Worm (Caenorhabditis elegans) whole organism, late embryonic: ENCODE data around the gene unc-58.

ENCODE experiments used
- F13H6.1 ChIP-seq: sonication (generic microtip); optimal IDR thresholded peaks from 2 replicates; lab custom pipeline; 2016; ENCODE audit warnings: missing genetic modification characterization, missing compliant biosample characterization
- K02D7.2 ChIP-seq: sonication (generic microtip); optimal IDR thresholded peaks from 2 replicates; lab custom pipeline; 2017; ENCODE audit warnings: mild to moderate bottlenecking, missing genetic modification characterization, missing compliant biosample characterization
- K09A11.1 ChIP-seq: sonication (generic microtip); optimal IDR thresholded peaks from 2 replicates; lab custom pipeline; 2017; ENCODE audit warnings: antibody characterized with exemption, mild to moderate bottlenecking, missing genetic modification characterization, missing compliant biosample characterization; ENCODE audit not compliant: insufficient read depth
- T23F11.4 ChIP-seq: fragments of 200-800 bp; sonication (Bioruptor generic); optimal IDR thresholded peaks from 2 replicates; lab custom pipeline; 2018; ENCODE audit warnings: mild to moderate bottlenecking, missing genetic modification characterization, missing compliant biosample characterization
- ahr-1 ChIP-seq: sonication (generic microtip); optimal IDR thresholded peaks from 2 replicates; lab custom pipeline; 2016; ENCODE audit warnings: missing genetic modification characterization, missing compliant biosample characterization
- ceh-14 ChIP-seq: sonication (generic microtip); optimal IDR thresholded peaks from 2 replicates; lab custom pipeline; 2016; ENCODE audit warnings: missing genotype, missing genetic modification characterization, missing compliant biosample characterization
- ceh-18 ChIP-seq: sonication (generic microtip); optimal IDR thresholded peaks from 2 replicates; lab custom pipeline; 2016; ENCODE audit warnings: missing genetic modification characterization, missing compliant biosample characterization
- ceh-19 ChIP-seq: fragments of 200-800 bp; sonication (Bioruptor generic); optimal IDR thresholded peaks from 2 replicates; lab custom pipeline; 2018; ENCODE audit warnings: mild to moderate bottlenecking, missing genetic modification characterization, missing compliant biosample characterization
- ceh-2 ChIP-seq: sonication (generic microtip); optimal IDR thresholded peaks from 2 replicates; lab custom pipeline; 2016; ENCODE audit warnings: missing genotype, missing genetic modification characterization, missing compliant biosample characterization
- ceh-22 ChIP-seq: sonication (generic microtip); optimal IDR thresholded peaks from 2 replicates; lab custom pipeline; 2017; ENCODE audit warnings: missing biosample characterization, missing genetic modification characterization
- ceh-30 ChIP-seq: fragments of 150-350 bp; optimal IDR thresholded peaks from 2 replicates; lab custom pipeline; 2014; ENCODE audit warnings: missing biosample characterization, missing genetic modification characterization
- ceh-31 ChIP-seq: sonication (generic microtip); optimal IDR thresholded peaks from 2 replicates; lab custom pipeline; 2016; ENCODE audit warnings: missing genetic modification characterization, missing compliant biosample characterization
- ceh-45 ChIP-seq: fragments of 200-800 bp; sonication (Bioruptor generic); IDR thresholded peaks from 2 replicates; pipeline ENCODE4 v1.3.6; 2022; ENCODE audit warnings: missing genetic modification reagents, missing genetic modification characterization, missing compliant biosample characterization
- ceh-48 ChIP-seq: sonication (generic microtip); optimal IDR thresholded peaks from 2 replicates; lab custom pipeline; 2016; ENCODE audit warnings: missing genetic modification characterization, inconsistent platforms, missing compliant biosample characterization
- che-1 ChIP-seq: sonication (generic microtip); optimal IDR thresholded peaks from 2 replicates; lab custom pipeline; 2016; ENCODE audit warnings: mild to moderate bottlenecking, missing genetic modification characterization, missing compliant biosample characterization
- elt-4 ChIP-seq: sonication (generic microtip); optimal IDR thresholded peaks from 2 replicates; lab custom pipeline; 2016; ENCODE audit warnings: missing genetic modification characterization, missing compliant biosample characterization
- fkh-10 ChIP-seq: fragments of 150-350 bp; optimal IDR thresholded peaks from 2 replicates; lab custom pipeline; 2014; ENCODE audit warnings: missing biosample characterization, missing genetic modification reagents, missing genetic modification characterization
- hlh-8 ChIP-seq: sonication (generic microtip); optimal IDR thresholded peaks from 2 replicates; lab custom pipeline; 2016; ENCODE audit warnings: missing genotype, missing genetic modification characterization, missing compliant biosample characterization
- lim-6 ChIP-seq: sonication (generic microtip); optimal IDR thresholded peaks from 2 replicates; lab custom pipeline; 2016; ENCODE audit warnings: missing genetic modification characterization, missing compliant biosample characterization
- lin-11 ChIP-seq: fragments of 200-800 bp; sonication (Bioruptor generic); optimal IDR thresholded peaks from 2 replicates; lab custom pipeline; 2018; ENCODE audit warnings: mild to moderate bottlenecking, missing genetic modification characterization, missing compliant biosample characterization
- madf-2 ChIP-seq: sonication (generic microtip); optimal IDR thresholded peaks from 2 replicates; lab custom pipeline; 2017; ENCODE audit warnings: missing genetic modification characterization, missing compliant biosample characterization
- mec-3 ChIP-seq: sonication (generic microtip); optimal IDR thresholded peaks from 2 replicates; lab custom pipeline; 2016; ENCODE audit warnings: borderline replicate concordance, missing genetic modification characterization, missing compliant biosample characterization
- odd-2 ChIP-seq: sonication (generic microtip); optimal IDR thresholded peaks from 2 replicates; lab custom pipeline; 2017; ENCODE audit warnings: antibody characterized with exemption, mild to moderate bottlenecking, missing genetic modification characterization, missing compliant biosample characterization
- pag-3 ChIP-seq: sonication (generic microtip); optimal IDR thresholded peaks from 2 replicates; lab custom pipeline; 2016; ENCODE audit warnings: missing compliant biosample characterization, missing genetic modification characterization, borderline replicate concordance
- pat-9 ChIP-seq: fragments of 200-800 bp; sonication (Bioruptor generic); optimal IDR thresholded peaks from 2 replicates; lab custom pipeline; 2018; ENCODE audit warnings: mild to moderate bottlenecking, missing genetic modification characterization, moderate library complexity, missing compliant biosample characterization
- pqm-1 ChIP-seq: sonication (generic microtip); optimal IDR thresholded peaks from 2 replicates; lab custom pipeline; 2016; ENCODE audit warnings: missing genetic modification characterization, missing compliant biosample characterization
- pros-1 ChIP-seq: fragments of 150-350 bp; optimal IDR thresholded peaks from 2 replicates; lab custom pipeline; 2014; ENCODE audit warnings: missing biosample characterization, missing genetic modification reagents, missing genetic modification characterization
- sdc-2 ChIP-seq: sonication (generic microtip); optimal IDR thresholded peaks from 2 replicates; lab custom pipeline; 2016; ENCODE audit warnings: missing genotype, missing genetic modification characterization, missing compliant biosample characterization
- tbx-7 ChIP-seq: sonication (generic microtip); optimal IDR thresholded peaks from 2 replicates; lab custom pipeline; 2016; ENCODE audit warnings: missing genotype, missing genetic modification characterization, missing compliant biosample characterization
- unc-3 ChIP-seq, 2 experiments: fragments of 200-800 bp in 1 of 2; sonication (Bioruptor generic) in 1 of 2; sonication (generic microtip) in 1 of 2; conservative IDR thresholded peaks in 1 of 2; optimal IDR thresholded peaks in 1 of 2; 2 replicates each; pipeline versions ENCODE4 v1.3.6 to Lab custom; 2016 to 2022; ENCODE audit warnings: missing compliant biosample characterization in 2 of 2, missing genetic modification characterization in 2 of 2, missing genetic modification reagents in 1 of 2
- unc-42 ChIP-seq: sonication (generic microtip); optimal IDR thresholded peaks from 2 replicates; lab custom pipeline; 2016; ENCODE audit warnings: missing genotype, missing genetic modification characterization, missing compliant biosample characterization
- unc-55 ChIP-seq: sonication (generic microtip); optimal IDR thresholded peaks from 2 replicates; lab custom pipeline; 2017; ENCODE audit warnings: missing biosample characterization, missing genetic modification reagents, missing genetic modification characterization
- unc-86 ChIP-seq: sonication (generic microtip); optimal IDR thresholded peaks from 2 replicates; lab custom pipeline; 2016; ENCODE audit warnings: missing genetic modification characterization, missing compliant biosample characterization
- zip-5 ChIP-seq: sonication (generic microtip); optimal IDR thresholded peaks from 2 replicates; lab custom pipeline; 2016; ENCODE audit warnings: missing genetic modification characterization, missing compliant biosample characterization

Gene unc-58

DNA sequence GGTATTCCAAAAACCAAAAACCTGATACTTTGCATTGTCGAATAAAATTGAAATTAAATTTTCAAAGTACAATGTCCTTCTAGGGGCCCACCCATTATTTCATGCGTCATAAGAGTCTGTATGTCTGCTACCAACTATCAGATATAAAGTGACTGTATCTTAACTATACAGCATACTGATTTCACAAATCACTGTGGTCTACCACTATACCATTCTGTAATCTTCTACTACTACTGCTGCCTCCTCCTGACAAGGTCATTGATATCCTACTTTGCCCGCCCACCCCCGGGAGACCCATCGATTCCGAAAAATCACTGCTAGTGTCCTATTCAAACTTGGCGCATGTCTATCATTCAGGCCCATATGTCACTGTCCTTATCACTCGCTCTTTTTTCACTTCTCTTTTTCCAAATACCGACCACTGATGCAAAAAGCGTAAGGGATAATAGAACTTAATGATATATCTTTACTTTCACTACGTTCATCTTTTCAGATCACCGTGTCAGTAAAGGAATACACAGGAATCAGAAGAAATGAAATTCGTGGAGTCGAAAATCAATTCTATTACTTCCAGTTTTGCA lies 39.1 kb upstream of the unc-58 start, which contains the start of gene C07A4.2:
TSS of gene C07A4.2 (plus strand) at position 195 of the 581 bp plus-strand sequence.
- no peak for TF ChIP-seq unc-42
- TF ChIP-seq K02D7.2 (tag; lab: Kevin White, UChicago) = no peak
- TF ChIP-seq pag-3 (tag; lab: Kevin White, UChicago) = no peak
- TF ChIP-seq ceh-19 (GFP tag; lab: Kevin White, UChicago) = no peak

DNA sequence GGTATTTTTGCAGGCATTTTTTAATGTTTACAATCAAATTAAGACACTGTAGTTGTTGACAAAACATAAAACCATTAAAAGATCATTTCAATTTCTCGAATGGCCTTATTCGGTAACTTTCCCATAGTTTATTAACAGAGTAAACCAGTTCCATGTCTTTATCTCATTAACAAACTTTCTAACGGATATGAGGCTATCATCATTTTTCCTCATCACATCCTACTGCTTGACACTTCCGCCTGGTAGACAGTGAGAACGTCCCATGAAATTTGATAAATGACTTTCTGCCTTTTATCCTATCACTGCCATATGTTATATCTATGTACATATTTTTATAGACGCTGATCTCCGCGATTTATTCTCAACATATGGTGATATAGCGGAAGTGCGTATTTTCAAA lies 37.6 kb upstream of the unc-58 start:
- TF ChIP-seq ceh-45 (GFP tag; lab: Robert Waterston, UW) (no peak), ceh-2 (tag; lab: Kevin White, UChicago) (no peak), madf-2 (no peak), ceh-31 (tag; lab: Kevin White, UChicago) (no peak), lim-6 (no peak), zip-5 (tag; lab: Kevin White, UChicago) (no peak), pqm-1 (no peak), T23F11.4 (GFP tag; lab: Kevin White, UChicago) (no peak), odd-2 (tag; lab: Kevin White, UChicago) (no peak), elt-4 (no peak), tbx-7 (tag; lab: Kevin White, UChicago) (no peak), ceh-48 (no peak), pat-9 (tag; lab: Kevin White, UChicago) (no peak), pros-1 (tag; lab: Kevin White, UChicago) (no peak), ceh-14 (tag; lab: Kevin White, UChicago) (no peak), ahr-1 (tag; lab: Kevin White, UChicago) (no peak)

DNA sequence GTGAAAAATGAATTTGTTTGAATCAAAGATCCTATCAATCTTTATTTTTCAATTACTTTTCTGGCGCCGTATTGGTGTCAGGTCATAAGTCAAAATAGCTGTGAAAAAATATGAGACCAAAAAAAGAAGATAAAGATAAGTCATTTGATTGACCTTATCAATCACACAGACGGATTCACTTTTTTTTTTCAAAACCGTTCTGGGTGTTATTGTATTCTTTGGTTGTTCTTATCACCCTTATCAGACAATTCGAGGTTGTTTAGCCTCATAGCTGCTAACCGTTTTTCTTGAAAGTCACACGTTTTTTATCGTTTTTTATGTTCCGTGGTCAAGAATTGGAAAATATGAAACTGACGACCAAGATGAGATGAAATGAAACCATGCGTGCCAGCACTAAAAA lies 35.6 kb upstream of the unc-58 start:
- TF ChIP-seq madf-2 (no peak), unc-86 (tag; lab: Kevin White, UChicago) (no peak), ceh-2 (tag; lab: Kevin White, UChicago) (no peak), sdc-2 (tag; lab: Kevin White, UChicago) (no peak), F13H6.1 (tag; lab: Kevin White, UChicago) (no peak), odd-2 (tag; lab: Kevin White, UChicago) (no peak), unc-3 (GFP tag; conservative IDR thresholded peaks at IDR 0.05; lab: Robert Waterston, UW) (no peak), unc-3 (tag; optimal IDR thresholded peaks at IDR 0.05; lab: Kevin White, UChicago) (no peak), K02D7.2 (tag; lab: Kevin White, UChicago) (no peak), pros-1 (tag; lab: Kevin White, UChicago) (no peak), ceh-18 (tag; lab: Kevin White, UChicago) (no peak), fkh-10 (no peak), lin-11 (no peak)

ce11 chrX:10167005-10167404 lies 34.0 kb upstream of the unc-58 start, which contains the start of gene rnp-9:
Gene rnp-9 (plus strand): TSS chrX:10167305.
- TF ChIP-seq unc-42 (no peak), unc-55 (GFP tag; lab: Kevin White, UChicago) (no peak), F13H6.1 (tag; lab: Kevin White, UChicago) (no peak), mec-3 (tag; lab: Kevin White, UChicago) (no peak), ceh-2 (tag; lab: Kevin White, UChicago) (no peak), ceh-22 (tag; lab: Kevin White, UChicago) (no peak), hlh-8 (no peak), ceh-30 (tag; lab: Kevin White, UChicago) (no peak), che-1 (tag; lab: Kevin White, UChicago) (no peak), K09A11.1 (tag; lab: Kevin White, UChicago) (no peak), ceh-48 (no peak)
- TF ChIP-seq, all 69 proteins: peak for 0
